Worm (Caenorhabditis elegans): ENCODE results near the gene cash-1.

- TF ChIP-seq lin-39 (tag; optimal IDR thresholded peaks at IDR 0.05) (no peak), mdl-1 (tag; optimal IDR thresholded peaks at IDR 0.05) (no peak), egl-27 (tag; optimal IDR thresholded peaks at IDR 0.05) (no peak), ztf-11 (tag; optimal IDR thresholded peaks at IDR 0.05) (no peak), nhr-77 (tag; optimal IDR thresholded peaks at IDR 0.05) (no peak), mab-5 (tag; optimal IDR thresholded peaks at IDR 0.05) (no peak), unc-39 (tag; optimal IDR thresholded peaks at IDR 0.05) (no peak), skn-1 (tag; optimal IDR thresholded peaks at IDR 0.05) (no peak), ZK546.5 (tag; optimal IDR thresholded peaks at IDR 0.05) (no peak), F13H6.1 (tag; optimal IDR thresholded peaks at IDR 0.05) (no peak)
These were observed 1.9 kb upstream of the cash-1 start for ce11 chrV:10360186-10360585.

All from whole organism, L2 larva.